Fruit fly (Drosophila melanogaster) whole organism, embryonic: Measurements from ENCODE around the gene CG8236.

ENCODE experiments used
- Atf3 ChIP-seq: fragments of 200-800 bp; sonication (Bioruptor generic); optimal IDR thresholded peaks from 3 replicates; lab custom pipeline; 2016; ENCODE audit warnings: missing biosample characterization, missing genetic modification characterization
- Bdp1 ChIP-seq: fragments of 200-800 bp; sonication (Bioruptor generic); optimal IDR thresholded peaks from 3 replicates; lab custom pipeline; 2016; ENCODE audit warnings: missing biosample characterization, missing genetic modification characterization
- Bteb2 ChIP-seq: fragments of 200-800 bp; sonication (Bioruptor generic); optimal IDR thresholded peaks from 2 replicates; lab custom pipeline; 2016; ENCODE audit warnings: missing biosample characterization, missing genetic modification characterization
- CG10543 ChIP-seq: fragments of 200-800 bp; sonication (Bioruptor generic); optimal IDR thresholded peaks from 3 replicates; lab custom pipeline; 2017; ENCODE audit warnings: missing biosample characterization, mild to moderate bottlenecking, missing genetic modification characterization, moderate library complexity
- CG10959 ChIP-seq: fragments of 200-800 bp; sonication (Bioruptor generic); IDR thresholded peaks from 2 replicates; pipeline ENCODE4 v1.3.6; 2022; ENCODE audit warnings: missing biosample characterization, missing genetic modification characterization
- CG11085 ChIP-seq: fragments of 200-800 bp; sonication (Bioruptor generic); IDR thresholded peaks from 2 replicates; pipeline ENCODE4 v1.3.6; 2022; ENCODE audit warnings: missing biosample characterization, missing genetic modification characterization
- CG11093 ChIP-seq: fragments of 200-800 bp; sonication (Bioruptor generic); IDR thresholded peaks from 3 replicates; pipeline ENCODE4 v1.3.6; 2022; ENCODE audit warnings: missing biosample characterization, missing genetic modification characterization
- CG12299 ChIP-seq: fragments of 200-800 bp; sonication (Bioruptor generic); optimal IDR thresholded peaks from 2 replicates; lab custom pipeline; 2018; ENCODE audit warnings: missing biosample characterization, mild to moderate bottlenecking, missing genetic modification characterization
- CG1233 ChIP-seq: fragments of 200-800 bp; sonication (Bioruptor generic); optimal IDR thresholded peaks from 4 replicates; lab custom pipeline; 2018; ENCODE audit warnings: missing biosample characterization, mild to moderate bottlenecking, missing genetic modification characterization
- CG13287 ChIP-seq: fragments of 200-800 bp; sonication (Bioruptor generic); IDR thresholded peaks from 2 replicates; pipeline ENCODE4 v1.3.6; 2022; ENCODE audit warnings: missing biosample characterization, missing genetic modification characterization; ENCODE audit not compliant: partially characterized antibody
- CG16813 ChIP-seq: fragments of 200-800 bp; sonication (Bioruptor generic); IDR thresholded peaks from 3 replicates; pipeline ENCODE4 v1.3.6; 2022; ENCODE audit warnings: missing biosample characterization, missing genetic modification characterization; ENCODE audit not compliant: partially characterized antibody
- CG17829 ChIP-seq: fragments of 200-800 bp; optimal IDR thresholded peaks from 2 replicates; lab custom pipeline; 2019; ENCODE audit warnings: missing biosample characterization, mild to moderate bottlenecking, missing genetic modification characterization, moderate library complexity
- CG18599 ChIP-seq: fragments of 200-800 bp; sonication (Bioruptor generic); optimal IDR thresholded peaks from 3 replicates; lab custom pipeline; 2017; ENCODE audit warnings: missing biosample characterization, missing genetic modification characterization, mild to moderate bottlenecking, moderate library complexity, missing genetic modification reagents
- CG4360 ChIP-seq: fragments of 200-800 bp; sonication (Bioruptor generic); IDR thresholded peaks from 2 replicates; pipeline ENCODE4 v1.3.6; 2022; ENCODE audit warnings: missing biosample characterization, missing genetic modification characterization
- CG4730 ChIP-seq: fragments of 200-800 bp; sonication (Bioruptor generic); IDR thresholded peaks from 2 replicates; pipeline ENCODE4 v1.3.6; 2022; ENCODE audit warnings: missing biosample characterization, missing genetic modification characterization
- CG6175 ChIP-seq: fragments of 200-800 bp; sonication (Bioruptor generic); IDR thresholded peaks from 3 replicates; pipeline ENCODE4 v1.3.6; 2022; ENCODE audit warnings: missing biosample characterization, missing genetic modification characterization
- CG6272 ChIP-seq: fragments of 200-800 bp; sonication (Bioruptor generic); IDR thresholded peaks from 2 replicates; pipeline ENCODE4 v1.3.6; 2022; ENCODE audit warnings: missing biosample characterization, missing genetic modification characterization
- CG6689 ChIP-seq: fragments of 200-800 bp; sonication (Bioruptor generic); IDR thresholded peaks from 2 replicates; pipeline ENCODE4 v1.3.6; 2022; ENCODE audit warnings: missing biosample characterization, missing genetic modification characterization
- CG7372 ChIP-seq: fragments of 200-800 bp; sonication (Bioruptor generic); IDR thresholded peaks from 2 replicates; pipeline ENCODE4 v1.3.6; 2022; ENCODE audit warnings: missing biosample characterization, missing genetic modification characterization
- CG7928 ChIP-seq: fragments of 200-800 bp; sonication (Bioruptor generic); optimal IDR thresholded peaks from 2 replicates; lab custom pipeline; 2017; ENCODE audit warnings: missing biosample characterization, mild to moderate bottlenecking, missing genetic modification characterization
- Dbx ChIP-seq: fragments of 200-800 bp; sonication (Bioruptor generic); IDR thresholded peaks from 3 replicates; pipeline ENCODE4 v1.3.6; 2022; ENCODE audit warnings: missing biosample characterization, missing genetic modification characterization
- Doc3 ChIP-seq: fragments of 200-800 bp; sonication (Bioruptor generic); IDR thresholded peaks from 3 replicates; pipeline ENCODE4 v1.3.6; 2022; ENCODE audit warnings: missing biosample characterization, missing genetic modification characterization; ENCODE audit not compliant: partially characterized antibody
- Dref ChIP-seq: fragments of 200-800 bp; sonication (Bioruptor generic); IDR thresholded peaks from 2 replicates; pipeline ENCODE4 v1.3.6; 2022; ENCODE audit warnings: missing biosample characterization, missing genetic modification characterization
- HLHmδ ChIP-seq: fragments of 200-800 bp; sonication (Bioruptor generic); optimal IDR thresholded peaks from 2 replicates; lab custom pipeline; 2018; ENCODE audit warnings: missing biosample characterization, mild to moderate bottlenecking, missing genetic modification characterization, moderate library complexity
- Lhr ChIP-seq: fragments of 200-800 bp; sonication (Bioruptor generic); optimal IDR thresholded peaks from 3 replicates; lab custom pipeline; 2017; ENCODE audit warnings: mild to moderate bottlenecking, missing biosample characterization, missing genetic modification reagents, missing genetic modification characterization
- Lpt ChIP-seq: fragments of >200 bp; optimal IDR thresholded peaks from 2 replicates; lab custom pipeline; 2018; ENCODE audit warnings: missing biosample characterization, missing genetic modification characterization
- Trl ChIP-seq, 3 experiments: fragments of >200 bp in 2 of 3; fragments of 200-800 bp in 1 of 3; sonication (Bioruptor generic) in 1 of 3; optimal IDR thresholded peaks; 2 replicates in 1 of 3; 3 replicates in 2 of 3; lab custom pipeline; 2016 to 2017; ENCODE audit warnings: missing biosample characterization in 1 of 3, missing genetic modification characterization in 1 of 3
- az2 ChIP-seq: fragments of 200-800 bp; sonication (Bioruptor generic); optimal IDR thresholded peaks from 3 replicates; lab custom pipeline; 2016; ENCODE audit warnings: missing biosample characterization, missing genetic modification characterization
- bigmax ChIP-seq: fragments of 200-800 bp; sonication (Bioruptor generic); optimal IDR thresholded peaks from 2 replicates; lab custom pipeline; 2018; ENCODE audit warnings: missing biosample characterization, mild to moderate bottlenecking, missing genetic modification characterization
- br ChIP-seq: fragments of >200 bp; optimal IDR thresholded peaks from 2 replicates; lab custom pipeline; 2017
- cas ChIP-seq: fragments of 200-800 bp; sonication (Bioruptor generic); IDR thresholded peaks from 2 replicates; pipeline ENCODE4 v1.3.6; 2022; ENCODE audit warnings: missing biosample characterization, missing genetic modification characterization
- chif ChIP-seq, 2 experiments: fragments of 200-800 bp; sonication (Bioruptor generic); optimal IDR thresholded peaks; 3 replicates each; lab custom pipeline; 2016; ENCODE audit warnings: missing biosample characterization in 2 of 2, missing genetic modification characterization in 2 of 2
- corto ChIP-seq: fragments of 200-800 bp; sonication (Bioruptor generic); optimal IDR thresholded peaks from 2 replicates; lab custom pipeline; 2016; ENCODE audit warnings: missing biosample characterization, mild to moderate bottlenecking, missing genetic modification characterization, moderate library complexity
- danr ChIP-seq: fragments of 200-800 bp; sonication (Bioruptor generic); IDR thresholded peaks from 2 replicates; pipeline ENCODE4 v1.3.6; 2022; ENCODE audit warnings: missing biosample characterization, missing genetic modification characterization
- dimm ChIP-seq: fragments of 200-800 bp; sonication (Bioruptor generic); IDR thresholded peaks from 2 replicates; pipeline ENCODE4 v1.3.6; 2022; ENCODE audit warnings: missing biosample characterization, missing genetic modification characterization
- en ChIP-seq: fragments of 200-800 bp; sonication (Bioruptor generic); optimal IDR thresholded peaks from 2 replicates; lab custom pipeline; 2016; ENCODE audit warnings: missing biosample characterization, missing genetic modification characterization
- esg ChIP-seq: fragments of 200-800 bp; sonication (Bioruptor generic); conservative IDR thresholded peaks from 2 replicates; pipeline ENCODE4 v1.3.6; 2022; ENCODE audit warnings: missing biosample characterization, missing genetic modification characterization
- mam ChIP-seq: fragments of 200-800 bp; sonication (Bioruptor generic); optimal IDR thresholded peaks from 3 replicates; lab custom pipeline; 2016; ENCODE audit warnings: missing biosample characterization, missing genetic modification characterization
- nau ChIP-seq: fragments of 200-800 bp; sonication (Bioruptor generic); optimal IDR thresholded peaks from 3 replicates; lab custom pipeline; 2017; ENCODE audit warnings: missing biosample characterization, mild to moderate bottlenecking, missing genetic modification characterization, missing genetic modification reagents
- prd ChIP-seq, 3 experiments: fragments of >200 bp in 2 of 3; fragments of 200-800 bp in 1 of 3; sonication (Bioruptor generic) in 1 of 3; optimal IDR thresholded peaks in 2 of 3; IDR thresholded peaks in 1 of 3; 2 replicates in 2 of 3; 3 replicates in 1 of 3; pipeline versions ENCODE4 v1.3.6 to Lab custom; 2017 to 2022; ENCODE audit warnings: missing biosample characterization in 1 of 3, missing genetic modification characterization in 1 of 3
- pros ChIP-seq: fragments of 200-800 bp; sonication (Bioruptor generic); optimal IDR thresholded peaks from 3 replicates; lab custom pipeline; 2019; ENCODE audit warnings: missing biosample characterization, mild to moderate bottlenecking, missing genetic modification characterization, moderate library complexity
- repo ChIP-seq: fragments of 200-800 bp; sonication (Bioruptor generic); optimal IDR thresholded peaks from 2 replicates; lab custom pipeline; 2016; ENCODE audit warnings: missing biosample characterization, missing genetic modification characterization
- row ChIP-seq: fragments of 200-800 bp; sonication (Bioruptor generic); IDR thresholded peaks from 3 replicates; pipeline ENCODE4 v1.3.6; 2022; ENCODE audit warnings: missing biosample characterization, missing genetic modification characterization
- sens ChIP-seq: fragments of 200-800 bp; sonication (Bioruptor generic); peaks from one replicate; lab custom pipeline; 2016; ENCODE audit warnings: missing biosample characterization, missing genetic modification characterization
- trem ChIP-seq: fragments of 200-800 bp; optimal IDR thresholded peaks from 3 replicates; lab custom pipeline; 2019; ENCODE audit warnings: missing biosample characterization, mild to moderate bottlenecking, missing genetic modification characterization, moderate library complexity
- unc-4 ChIP-seq: fragments of 200-800 bp; sonication (Bioruptor generic); IDR thresholded peaks from 2 replicates; pipeline ENCODE4 v1.3.6; 2022; ENCODE audit warnings: missing biosample characterization, missing genetic modification characterization; ENCODE audit not compliant: partially characterized antibody
- vnd ChIP-seq: fragments of 200-800 bp; sonication (Bioruptor generic); IDR thresholded peaks from 3 replicates; pipeline ENCODE4 v1.3.6; 2022; ENCODE audit warnings: missing biosample characterization, missing genetic modification characterization; ENCODE audit not compliant: partially characterized antibody
- wdn ChIP-seq: fragments of 200-800 bp; sonication (Bioruptor generic); IDR thresholded peaks from 2 replicates; pipeline ENCODE4 v1.3.6; 2022; ENCODE audit warnings: missing biosample characterization, missing genetic modification characterization
- wek ChIP-seq: fragments of 200-800 bp; sonication (Bioruptor generic); optimal IDR thresholded peaks from 3 replicates; lab custom pipeline; 2018; ENCODE audit warnings: missing biosample characterization, mild to moderate bottlenecking, missing genetic modification characterization, moderate library complexity
- yki ChIP-seq: fragments of >200 bp; optimal IDR thresholded peaks from 3 replicates; lab custom pipeline; 2018

Gene CG8236

dm6 chr3R:8820428-8820912 lies 51.3 kb downstream of the CG8236 start, which contains the start of gene aqz (continued):
- no peak for TF ChIP-seq br
- peak; percentile 38 for TF ChIP-seq bigmax (GFP tag; lab: Kevin White, UChicago)
- TF ChIP-seq Dbx (GFP tag; lab: Robert Waterston, UW): peak; percentile 77
- peak; percentile 39 for TF ChIP-seq CG12299 (tag; lab: Kevin White, UChicago)
- TF ChIP-seq cas (GFP tag; lab: Robert Waterston, UW): no peak
- TF ChIP-seq en (GFP tag; lab: Kevin White, UChicago): no peak
- TF ChIP-seq CG13287 (GFP tag; lab: Robert Waterston, UW): peak; percentile 62
- TF ChIP-seq prd (optimal IDR thresholded peaks at IDR 0.05; lab: Kevin White, UChicago): no peak
- peak; percentile 49 for TF ChIP-seq prd (GFP tag; IDR thresholded peaks at IDR 0.05; lab: Robert Waterston, UW)
- TF ChIP-seq CG6175: 0 out of 3 replicates have a peak, but pooled peaks have one; percentile 43
- TF ChIP-seq wek: peak; percentile 60
- no peak for TF ChIP-seq CG4730
- no peak for TF ChIP-seq Doc3 (GFP tag; lab: Robert Waterston, UW)
- TF ChIP-seq CG7372 (GFP tag; lab: Robert Waterston, UW): peak; percentile 57
- TF ChIP-seq corto (GFP tag; lab: Kevin White, UChicago): no peak
- TF ChIP-seq repo (GFP tag; lab: Kevin White, UChicago): no peak
- peak; percentile 50 for TF ChIP-seq CG4360
- TF ChIP-seq Lpt (GFP tag; lab: Kevin White, UChicago): no peak
- peak; percentile 80 for TF ChIP-seq trem
- TF ChIP-seq CG6272: peak; percentile 39; the same call in 1 of the 2 replicates
- TF ChIP-seq Bteb2: peak; percentile 53
- TF ChIP-seq Bdp1 (GFP tag; lab: Kevin White, UChicago): peak; percentile 41
- TF ChIP-seq CG17829 (tag; lab: Kevin White, UChicago): peak; percentile 77
- no peak for TF ChIP-seq dimm (GFP tag; lab: Robert Waterston, UW)
- peak; percentile 27 for TF ChIP-seq CG7928 (GFP tag; lab: Kevin White, UChicago)
- TF ChIP-seq unc-4 (GFP tag; lab: Robert Waterston, UW): peak; percentile 57
- TF ChIP-seq CG11093 (GFP tag; lab: Robert Waterston, UW): no peak
- TF ChIP-seq CG1233 (GFP tag; lab: Kevin White, UChicago): peak; percentile 68
- TF ChIP-seq CG10543: peak; percentile 85
- TF ChIP-seq az2: peak; percentile 35
- TF ChIP-seq CG18599: peak; percentile 63
- peak; percentile 73 for TF ChIP-seq row
- peak; percentile 46 to 69 for TF ChIP-seq chif (GFP tag; optimal IDR thresholded peaks at IDR 0.05; lab: Kevin White, UChicago)
- no peak for TF ChIP-seq pros
- peak; percentile 91 for TF ChIP-seq sens
- peak; percentile 48 for TF ChIP-seq CG11085 (GFP tag; lab: Robert Waterston, UW)
- TF ChIP-seq Lhr (GFP tag; lab: Kevin White, UChicago): peak; percentile 89
- peak; percentile 78 for TF ChIP-seq Atf3 (GFP tag; lab: Kevin White, UChicago)
- no peak for TF ChIP-seq nau
- no peak for TF ChIP-seq yki (lab: Kevin White, UChicago)
- peak; percentile 60; the same call in 2 of the 3 replicates for TF ChIP-seq CG16813
- no peak for TF ChIP-seq Trl (optimal IDR thresholded peaks at IDR 0.05; lab: Kevin White, UChicago)
- peak; percentile 73 for TF ChIP-seq Trl (GFP tag; optimal IDR thresholded peaks at IDR 0.05; lab: Kevin White, UChicago)
- TF ChIP-seq CG6689 (GFP tag; lab: Robert Waterston, UW): peak; percentile 35; the same call in 1 of the 2 replicates
- peak; percentile 19; the same call in 1 of the 3 replicates for TF ChIP-seq vnd (GFP tag; lab: Robert Waterston, UW)
- no peak for TF ChIP-seq danr (GFP tag; lab: Robert Waterston, UW)
- TF ChIP-seq Dref: peak; percentile 74
- TF ChIP-seq esg (GFP tag; lab: Robert Waterston, UW): no peak
- peak; percentile 81 for TF ChIP-seq HLHmδ (GFP tag; lab: Kevin White, UChicago)
- peak; percentile 42 for TF ChIP-seq wdn (GFP tag; lab: Robert Waterston, UW)
- peak; percentile 64 for TF ChIP-seq mam (GFP tag; lab: Kevin White, UChicago)
- no peak; the same call in 1 of the 2 replicates for TF ChIP-seq CG10959 (GFP tag; lab: Robert Waterston, UW)
